Worm (Caenorhabditis elegans) whole organism, L3 larva: ENCODE data around the gene pig-1.

Experiments
- aly-2 ChIP-seq: fragments of 150-350 bp; optimal IDR thresholded peaks from 2 replicates; lab custom pipeline; 2014; ENCODE audit warnings: missing biosample characterization, missing genetic modification characterization
- ama-1 ChIP-seq: fragments of 150-350 bp; optimal IDR thresholded peaks from 2 replicates; lab custom pipeline; 2018
- ceh-16 ChIP-seq: sonication (generic microtip); optimal IDR thresholded peaks from 2 replicates; lab custom pipeline; 2017; ENCODE audit warnings: missing biosample characterization, missing genetic modification characterization
- ceh-28 ChIP-seq: fragments of 150-350 bp; optimal IDR thresholded peaks from 2 replicates; lab custom pipeline; 2014; ENCODE audit warnings: missing biosample characterization, missing genetic modification reagents, missing genetic modification characterization
- ceh-82 ChIP-seq: fragments of 150-350 bp; optimal IDR thresholded peaks from 2 replicates; lab custom pipeline; 2014; ENCODE audit warnings: missing biosample characterization, missing genetic modification characterization
- ceh-9 ChIP-seq: sonication (generic microtip); optimal IDR thresholded peaks from 2 replicates; lab custom pipeline; 2018; ENCODE audit warnings: missing biosample characterization, missing genetic modification characterization
- egl-27 ChIP-seq: sonication (generic microtip); optimal IDR thresholded peaks from 4 replicates; lab custom pipeline; 2017; ENCODE audit warnings: missing biosample characterization, missing genetic modification reagents, missing genetic modification characterization
- elt-2 ChIP-seq: sonication (generic microtip); optimal IDR thresholded peaks from 2 replicates; lab custom pipeline; 2016; ENCODE audit warnings: missing genetic modification reagents, mild to moderate bottlenecking, missing genetic modification characterization, missing compliant biosample characterization
- elt-3 ChIP-seq, 3 experiments: fragments of 150-350 bp in 1 of 3; sonication (generic microtip) in 2 of 3; optimal IDR thresholded peaks; 2 replicates in 2 of 3; 4 replicates in 1 of 3; lab custom pipeline; 2014 to 2017; ENCODE audit warnings: missing biosample characterization in 3 of 3, missing genetic modification characterization in 3 of 3
- eor-1 ChIP-seq, 2 experiments: fragments of 150-350 bp; optimal IDR thresholded peaks; 2 replicates each; lab custom pipeline; 2014 to 2018; ENCODE audit warnings: missing biosample characterization in 2 of 2, missing genetic modification characterization in 2 of 2
- fkh-10 ChIP-seq: sonication (generic microtip); optimal IDR thresholded peaks from 2 replicates; lab custom pipeline; 2017; ENCODE audit warnings: missing biosample characterization, missing genetic modification reagents, missing genetic modification characterization
- fkh-2 ChIP-seq: fragments of 150-350 bp; optimal IDR thresholded peaks from 2 replicates; lab custom pipeline; 2014; ENCODE audit warnings: missing biosample characterization, missing genetic modification reagents, missing genetic modification characterization
- hmg-11 ChIP-seq: sonication (generic microtip); optimal IDR thresholded peaks from 2 replicates; lab custom pipeline; 2016; ENCODE audit warnings: missing genetic modification characterization, missing compliant biosample characterization
- jun-1 ChIP-seq: fragments of 150-350 bp; optimal IDR thresholded peaks from 2 replicates; lab custom pipeline; 2014; ENCODE audit warnings: missing biosample characterization, missing genetic modification reagents, missing genetic modification characterization
- lin-15B ChIP-seq: fragments of 150-350 bp; optimal IDR thresholded peaks from 2 replicates; lab custom pipeline; 2014; ENCODE audit warnings: missing biosample characterization, missing genetic modification characterization
- lsy-12 ChIP-seq: sonication (generic microtip); optimal IDR thresholded peaks from 2 replicates; lab custom pipeline; 2016; ENCODE audit warnings: mild to moderate bottlenecking, missing genetic modification characterization, missing compliant biosample characterization
- mml-1 ChIP-seq: fragments of 150-350 bp; sonication (generic microtip); optimal IDR thresholded peaks from 3 replicates; lab custom pipeline; 2014; ENCODE audit warnings: missing biosample characterization, missing genetic modification characterization
- nhr-11 ChIP-seq: fragments of 150-350 bp; optimal IDR thresholded peaks from 2 replicates; lab custom pipeline; 2014; ENCODE audit warnings: missing biosample characterization, missing genetic modification characterization
- nhr-12 ChIP-seq: fragments of 150-350 bp; optimal IDR thresholded peaks from 2 replicates; lab custom pipeline; 2014; ENCODE audit warnings: missing biosample characterization, missing genetic modification characterization
- nhr-23 ChIP-seq: fragments of 150-350 bp; optimal IDR thresholded peaks from 2 replicates; lab custom pipeline; 2014; ENCODE audit warnings: missing biosample characterization, missing genetic modification reagents, missing genetic modification characterization
- nhr-237 ChIP-seq: fragments of 150-350 bp; optimal IDR thresholded peaks from 2 replicates; lab custom pipeline; 2014; ENCODE audit warnings: missing biosample characterization, missing genetic modification characterization
- nhr-28 ChIP-seq: fragments of 150-350 bp; optimal IDR thresholded peaks from 2 replicates; lab custom pipeline; 2014; ENCODE audit warnings: missing biosample characterization, missing genetic modification characterization
- nhr-76 ChIP-seq: fragments of 150-350 bp; sonication (generic microtip); optimal IDR thresholded peaks from 5 replicates; lab custom pipeline; 2014; ENCODE audit warnings: missing biosample characterization, missing genetic modification characterization
- nhr-77 ChIP-seq: fragments of 150-350 bp; optimal IDR thresholded peaks from 2 replicates; lab custom pipeline; 2014; ENCODE audit warnings: missing biosample characterization, missing genetic modification characterization
- pha-4 ChIP-seq: fragments of 150-350 bp; optimal IDR thresholded peaks from 2 replicates; lab custom pipeline; 2014; ENCODE audit warnings: missing biosample characterization, missing genetic modification reagents, missing genetic modification characterization
- pqm-1 ChIP-seq: fragments of 150-350 bp; optimal IDR thresholded peaks from 2 replicates; lab custom pipeline; 2017; ENCODE audit warnings: missing biosample characterization, missing genetic modification characterization, inconsistent platforms
- skn-1 ChIP-seq: fragments of 150-350 bp; optimal IDR thresholded peaks from 2 replicates; lab custom pipeline; 2014; ENCODE audit warnings: missing biosample characterization, missing genetic modification characterization
- snpc-4 ChIP-seq: fragments of 150-350 bp; optimal IDR thresholded peaks from 2 replicates; lab custom pipeline; 2014; ENCODE audit warnings: missing biosample characterization, missing genetic modification characterization
- tbx-2 ChIP-seq: sonication (generic microtip); optimal IDR thresholded peaks from 2 replicates; lab custom pipeline; 2016; ENCODE audit warnings: mild to moderate bottlenecking, missing genetic modification characterization, missing compliant biosample characterization
- unc-62 ChIP-seq: fragments of 150-350 bp; sonication (generic microtip); optimal IDR thresholded peaks from 4 replicates; lab custom pipeline; 2014; ENCODE audit warnings: missing biosample characterization, missing genetic modification reagents, missing genetic modification characterization
- zag-1 ChIP-seq: fragments of 150-350 bp; optimal IDR thresholded peaks from 2 replicates; lab custom pipeline; 2014; ENCODE audit warnings: missing biosample characterization, missing genetic modification characterization
- ztf-11 ChIP-seq: fragments of 150-350 bp; optimal IDR thresholded peaks from 2 replicates; lab custom pipeline; 2014; ENCODE audit warnings: missing biosample characterization, missing genetic modification characterization

pig-1 gene

ce11 chrIV:558735-559284, 39.6 kb upstream of the pig-1 start, which contains the start of gene efn-4:
Gene efn-4 (plus strand): TSS chrIV:559234.
- TF ChIP-seq hmg-11 (tag; lab: Kevin White, UChicago) (no peak), nhr-12 (tag; lab: Kevin White, UChicago) (no peak), tbx-2 (no peak), nhr-76 (tag; lab: Kevin White, UChicago) (no peak), skn-1 (tag; lab: Kevin White, UChicago) (no peak), elt-2 (no peak), nhr-77 (tag; lab: Kevin White, UChicago) (no peak), fkh-10 (GFP tag; lab: Kevin White, UChicago) (no peak)

- TF ChIP-seq nhr-28 (tag; lab: Kevin White, UChicago) (no peak), nhr-237 (tag; lab: Kevin White, UChicago) (no peak), pqm-1 (no peak), ceh-82 (tag; lab: Kevin White, UChicago) (no peak), elt-3 (tag; optimal IDR thresholded peaks at IDR 0.05; lab: Kevin White, UChicago) (no peak), ztf-11 (no peak), elt-2 (no peak), nhr-11 (tag; lab: Kevin White, UChicago) (no peak), zag-1 (tag; lab: Kevin White, UChicago) (no peak), nhr-76 (tag; lab: Kevin White, UChicago) (no peak), unc-62 (GFP tag; lab: Kevin White, UChicago) (no peak), ceh-28 (tag; lab: Kevin White, UChicago) (no peak), jun-1 (tag; lab: Kevin White, UChicago) (no peak)
- TF ChIP-seq, all 47 proteins: peak for 0
Measured at ce11 chrIV:554005-554404, 34.7 kb upstream of the pig-1 start.

ce11 chrIV:551923-552322, 32.7 kb upstream of the pig-1 start:
- TF ChIP-seq nhr-12 (tag; lab: Kevin White, UChicago): no peak
- TF ChIP-seq elt-2: peak; percentile 84
- TF ChIP-seq pqm-1: peak; percentile 82

- TF ChIP-seq fkh-10 (GFP tag; lab: Kevin White, UChicago) (no peak), mml-1 (tag; lab: Kevin White, UChicago) (no peak), ztf-11 (no peak), elt-2 (no peak), aly-2 (no peak), eor-1 (tag; optimal IDR thresholded peaks at IDR 0.05; lab: Kevin White, UChicago) (no peak)
Measured at ce11 chrIV:548000-548399, 28.7 kb upstream of the pig-1 start, which contains the start of gene F56A11.4. Gene F56A11.4 (plus strand): TSS chrIV:548300.

ce11 chrIV:545852-546251, 26.6 kb upstream of the pig-1 start:
- no peak for TF ChIP-seq nhr-23 (tag; lab: Kevin White, UChicago)
- TF ChIP-seq nhr-28 (tag; lab: Kevin White, UChicago): no peak
- TF ChIP-seq pha-4 (tag; lab: Kevin White, UChicago): no peak
- TF ChIP-seq lin-15B (tag; lab: Kevin White, UChicago): no peak
- no peak for TF ChIP-seq elt-2
- no peak for TF ChIP-seq aly-2
- no peak for TF ChIP-seq egl-27 (tag; lab: Kevin White, UChicago)
- TF ChIP-seq lsy-12 (tag; lab: Kevin White, UChicago): no peak
- no peak for TF ChIP-seq fkh-2 (tag; lab: Kevin White, UChicago)

ce11 chrIV:531835-532234, 12.6 kb upstream of the pig-1 start, which contains the start of gene glt-7:
Gene glt-7 (plus strand): TSS chrIV:532135.
- no peak for TF ChIP-seq ama-1
- TF ChIP-seq skn-1 (tag; lab: Kevin White, UChicago): no peak
- no peak for TF ChIP-seq ceh-16 (tag; lab: Kevin White, UChicago)
- no peak for TF ChIP-seq ceh-9 (tag; lab: Kevin White, UChicago)
- TF ChIP-seq lsy-12 (tag; lab: Kevin White, UChicago): no peak
- no peak for TF ChIP-seq mml-1 (tag; lab: Kevin White, UChicago)
- no peak for TF ChIP-seq snpc-4 (tag; lab: Kevin White, UChicago)
- no peak for TF ChIP-seq elt-2
